Fruit fly (Drosophila melanogaster): Measurements from ENCODE around the gene PolD1.

The PolD1 gene

DNA sequence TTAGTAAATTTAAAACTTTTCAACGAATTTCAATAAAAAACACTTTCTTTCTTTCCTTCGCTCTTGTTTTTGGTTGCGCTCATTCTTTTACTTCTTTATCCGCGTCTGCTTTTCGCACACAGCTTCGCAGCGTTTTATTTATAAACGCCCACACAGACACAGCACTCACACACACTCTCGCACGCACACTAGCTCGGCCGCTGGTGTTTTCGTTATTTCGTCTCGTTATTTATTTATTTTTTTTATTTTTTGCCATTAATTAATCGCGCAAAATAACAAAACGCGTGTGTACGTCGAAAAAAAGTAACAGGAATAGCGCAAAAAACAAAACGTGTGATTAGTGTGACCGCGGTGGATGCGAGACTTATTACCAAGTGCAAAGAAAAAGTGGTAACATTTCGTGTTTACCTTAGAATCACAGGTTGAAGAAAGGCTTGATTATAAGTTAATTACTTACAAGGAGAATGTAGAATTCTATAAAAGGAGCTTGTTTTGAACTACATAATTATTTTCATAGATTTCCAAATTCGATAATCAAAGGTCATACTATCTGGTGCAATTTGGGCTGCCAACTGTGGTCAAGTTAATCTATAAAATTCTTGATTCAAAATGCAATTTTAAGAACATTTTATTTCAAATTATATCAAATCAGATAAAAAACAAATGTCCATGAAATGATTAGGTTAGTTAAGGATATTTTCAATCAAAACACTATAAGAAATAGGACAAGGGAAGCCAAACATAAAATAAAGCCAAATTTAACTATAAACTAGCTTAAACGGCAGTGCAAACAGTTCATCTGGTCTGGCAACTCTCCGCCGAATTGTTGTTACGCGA lies 17.0 kb upstream of the PolD1 start, which contains the start of the genes hzg and mRpS31 (continued):
- no peak for TF ChIP-seq vnd (GFP tag; IDR thresholded peaks at IDR 0.05; ENCODE audit: partially characterized antibody)
- TF ChIP-seq BEAF-32 (GFP tag; optimal IDR thresholded peaks at IDR 0.05): peak; percentile 51
- peak; percentile 57 for TF ChIP-seq CG9215 (GFP tag; IDR thresholded peaks at IDR 0.05)
- no peak for TF ChIP-seq CG14441 (GFP tag; IDR thresholded peaks at IDR 0.05)
- no peak for TF ChIP-seq Spps (tag; optimal IDR thresholded peaks at IDR 0.05)
- no peak for TF ChIP-seq ro (GFP tag; IDR thresholded peaks at IDR 0.05)
- no peak for TF ChIP-seq Elba2 (GFP tag; optimal IDR thresholded peaks at IDR 0.05)
- TF ChIP-seq tin (GFP tag; optimal IDR thresholded peaks at IDR 0.05): peak; percentile 55
- no peak for TF ChIP-seq inv (GFP tag; IDR thresholded peaks at IDR 0.05; ENCODE audit: partially characterized antibody)
- TF ChIP-seq CG6689 (GFP tag; IDR thresholded peaks at IDR 0.05): 0 out of 2 replicates have a peak, but pooled peaks have one; percentile 31
- peak; percentile 36 for TF ChIP-seq CG34376 (GFP tag; optimal IDR thresholded peaks at IDR 0.05)
- TF ChIP-seq HLH4C (GFP tag; IDR thresholded peaks at IDR 0.05; ENCODE audit: partially characterized antibody): no peak
- peak; percentile 74 for TF ChIP-seq psq (GFP tag; optimal IDR thresholded peaks at IDR 0.05)
- peak; percentile 67 for TF ChIP-seq CG9817 (tag; optimal IDR thresholded peaks at IDR 0.05)
- no peak for TF ChIP-seq CG10274 (GFP tag; optimal IDR thresholded peaks at IDR 0.05)
- TF ChIP-seq CG8478 (optimal IDR thresholded peaks at IDR 0.05): no peak
- peak; percentile 53; the same call in 1 of the 2 replicates for TF ChIP-seq Awh (GFP tag; IDR thresholded peaks at IDR 0.05)
- no peak for TF ChIP-seq CG12219 (GFP tag; optimal IDR thresholded peaks at IDR 0.05)
- TF ChIP-seq crol (GFP tag; IDR thresholded peaks at IDR 0.05): no peak
- peak; percentile 62 for TF ChIP-seq cg (GFP tag; optimal IDR thresholded peaks at IDR 0.05)
- TF ChIP-seq CG17359 (tag; optimal IDR thresholded peaks at IDR 0.05): no peak
- TF ChIP-seq Hr3 (GFP tag; optimal IDR thresholded peaks at IDR 0.05): peak; percentile 57
- peak; percentile 25 for TF ChIP-seq CG7839 (tag; optimal IDR thresholded peaks at IDR 0.05)
- no peak for TF ChIP-seq Dref (GFP tag; IDR thresholded peaks at IDR 0.05)
- peak; percentile 52 for TF ChIP-seq Atf3 (GFP tag; optimal IDR thresholded peaks at IDR 0.05)
- TF ChIP-seq croc (GFP tag; conservative IDR thresholded peaks at IDR 0.05): no peak
- TF ChIP-seq CG1529 (GFP tag; optimal IDR thresholded peaks at IDR 0.05): no peak
- no peak for TF ChIP-seq nau (GFP tag; optimal IDR thresholded peaks at IDR 0.05)
- no peak for TF ChIP-seq Vsx1 (GFP tag; optimal IDR thresholded peaks at IDR 0.05)
- no peak for TF ChIP-seq CG4360 (GFP tag; IDR thresholded peaks at IDR 0.05)
- TF ChIP-seq Doc3 (GFP tag; IDR thresholded peaks at IDR 0.05; ENCODE audit: partially characterized antibody): no peak
- TF ChIP-seq usp (GFP tag; optimal IDR thresholded peaks at IDR 0.05): no peak
- TF ChIP-seq dimm (GFP tag; IDR thresholded peaks at IDR 0.05): no peak
- no peak for TF ChIP-seq bigmax (GFP tag; optimal IDR thresholded peaks at IDR 0.05)
- TF ChIP-seq CG1647 (GFP tag; optimal IDR thresholded peaks at IDR 0.05): no peak
- peak; percentile 51 for TF ChIP-seq CG6272 (GFP tag; IDR thresholded peaks at IDR 0.05)
- no peak for TF ChIP-seq CG14050 (GFP tag; IDR thresholded peaks at IDR 0.05)
- no peak for TF ChIP-seq Eip74EF (GFP tag; optimal IDR thresholded peaks at IDR 0.05)
- TF ChIP-seq CG12744 (GFP tag; optimal IDR thresholded peaks at IDR 0.05): peak; percentile 40
- peak; percentile 6 for TF ChIP-seq exex (tag; optimal IDR thresholded peaks at IDR 0.05)
- TF ChIP-seq kay (GFP tag; optimal IDR thresholded peaks at IDR 0.05): peak; percentile 10
- no peak for TF ChIP-seq CG5953 (GFP tag; IDR thresholded peaks at IDR 0.05)
- TF ChIP-seq Atf-2 (GFP tag; optimal IDR thresholded peaks at IDR 0.05): peak; percentile 58
- no peak for TF ChIP-seq CG15073 (GFP tag; optimal IDR thresholded peaks at IDR 0.05)
- TF ChIP-seq CG32532 (GFP tag; IDR thresholded peaks at IDR 0.05): peak; percentile 51
- no peak for TF ChIP-seq ssp (GFP tag; IDR thresholded peaks at IDR 0.05)
- TF ChIP-seq Fer1 (GFP tag; optimal IDR thresholded peaks at IDR 0.05): no peak
- TF ChIP-seq tup (GFP tag; optimal IDR thresholded peaks at IDR 0.05): no peak
- TF ChIP-seq CG10979 (tag; optimal IDR thresholded peaks at IDR 0.05): peak; percentile 40
- peak; percentile 74 for TF ChIP-seq CG2712 (tag; optimal IDR thresholded peaks at IDR 0.05)
